Fruit fly (Drosophila melanogaster): ENCODE results near the gene Nepl21.
A peak's percentile ranks its signal among the peaks of the same experiment; 100 is the strongest.

The Nepl21 gene

dm6 chr3R:28851966-28852377 is 31.5 kb upstream of the Nepl21 start:
- no peak for TF ChIP-seq CG17801 (GFP tag; optimal IDR thresholded peaks at IDR 0.05; ENCODE audit: partially characterized antibody)

dm6 chr3R:28856140-28856539 is 27.4 kb upstream of the Nepl21 start:
- no peak for TF ChIP-seq CG17801 (GFP tag; optimal IDR thresholded peaks at IDR 0.05; ENCODE audit: partially characterized antibody)

dm6 chr3R:28856829-28857228 is 26.7 kb upstream of the Nepl21 start:
- no peak for TF ChIP-seq CG17801 (GFP tag; optimal IDR thresholded peaks at IDR 0.05; ENCODE audit: partially characterized antibody)

dm6 chr3R:28857287-28858024 is 26.0 kb upstream of the Nepl21 start:
- TF ChIP-seq CG17801 (GFP tag; optimal IDR thresholded peaks at IDR 0.05; ENCODE audit: partially characterized antibody), result no peak

dm6 chr3R:28858241-28858647 is 25.2 kb upstream of the Nepl21 start:
- no peak for TF ChIP-seq CG17801 (GFP tag; optimal IDR thresholded peaks at IDR 0.05; ENCODE audit: partially characterized antibody)

- peak; percentile 46 for TF ChIP-seq CG17801 (GFP tag; optimal IDR thresholded peaks at IDR 0.05; ENCODE audit: partially characterized antibody)
Observed at dm6 chr3R:28859058-28859526, 24.4 kb upstream of the Nepl21 start, which contains the start of gene Inx3. Gene Inx3, minus strand, starts transcription at chr3R:28859497.

- no peak for TF ChIP-seq CG17801 (GFP tag; optimal IDR thresholded peaks at IDR 0.05; ENCODE audit: partially characterized antibody)
Observed at dm6 chr3R:28860582-28860981, 22.9 kb upstream of the Nepl21 start.

dm6 chr3R:28861309-28862157 is 22.0 kb upstream of the Nepl21 start:
- TF ChIP-seq CG17801 (GFP tag; optimal IDR thresholded peaks at IDR 0.05; ENCODE audit: partially characterized antibody), result no peak

dm6 chr3R:28870364-28870763 is 13.1 kb upstream of the Nepl21 start:
- no peak for TF ChIP-seq CG17801 (GFP tag; optimal IDR thresholded peaks at IDR 0.05; ENCODE audit: partially characterized antibody)

dm6 chr3R:28872605-28873004 is 10.9 kb upstream of the Nepl21 start, which contains the start of gene Nepl17:
Gene Nepl17, plus strand, starts transcription at chr3R:28872905.
- TF ChIP-seq CG17801 (GFP tag; optimal IDR thresholded peaks at IDR 0.05; ENCODE audit: partially characterized antibody), result no peak

- TF ChIP-seq CG17801 (GFP tag; optimal IDR thresholded peaks at IDR 0.05; ENCODE audit: partially characterized antibody), result no peak
Observed at dm6 chr3R:28875345-28875744, 8.1 kb upstream of the Nepl21 start, which contains the start of gene Nepl18. Gene Nepl18, plus strand, starts transcription at chr3R:28875621.

dm6 chr3R:28880066-28880842 is 3.2 kb upstream of the Nepl21 start, which contains the start of the genes Nepl19 and Nepl20:
Gene Nepl19, minus strand, starts transcription at chr3R:28880122.
Gene Nepl20, plus strand, starts transcription at chr3R:28880792.
- no peak for TF ChIP-seq CG17801 (GFP tag; optimal IDR thresholded peaks at IDR 0.05; ENCODE audit: partially characterized antibody)

- TF ChIP-seq CG17801 (GFP tag; optimal IDR thresholded peaks at IDR 0.05; ENCODE audit: partially characterized antibody), result no peak
Observed at dm6 chr3R:28886813-28887212, 3.3 kb downstream of the Nepl21 start.

dm6 chr3R:28887559-28888432 is 4.3 kb downstream of the Nepl21 start, which contains the start of the genes CG33203 and Doa:
Gene CG33203, minus strand, starts transcription at chr3R:28887709.
Gene Doa, plus strand, starts transcription at chr3R:28888073.
- peak; percentile 34 for TF ChIP-seq CG17801 (GFP tag; optimal IDR thresholded peaks at IDR 0.05; ENCODE audit: partially characterized antibody)

Data from ovary, adult (tissue).